Fruit fly (Drosophila melanogaster): ENCODE results near the gene SPH93.

Gene SPH93

dm6 chr2L:17465915-17466677 is 10.4 kb upstream of the SPH93 start:
- TF ChIP-seq noc (tag; optimal IDR thresholded peaks at IDR 0.05), result no peak

dm6 chr2L:17457944-17458343 is 2.2 kb upstream of the SPH93 start, which contains the start of gene CG18563:
TSS of gene CG18563 (minus strand) at chr2L:17458044.
- no peak for TF ChIP-seq noc (tag; optimal IDR thresholded peaks at IDR 0.05)

- no peak for TF ChIP-seq noc (tag; optimal IDR thresholded peaks at IDR 0.05)
Measured at dm6 chr2L:17452624-17453023, 3.1 kb downstream of the SPH93 start, which contains the start of gene CG5050. TSS of gene CG5050 (plus strand) at chr2L:17452924.

dm6 chr2L:17452084-17452483 is 3.6 kb downstream of the SPH93 start:
- TF ChIP-seq noc (tag; optimal IDR thresholded peaks at IDR 0.05), result no peak

dm6 chr2L:17450505-17451415 is 5.0 kb downstream of the SPH93 start:
- TF ChIP-seq noc (tag; optimal IDR thresholded peaks at IDR 0.05), result peak; percentile 84

dm6 chr2L:17449608-17450504 is 5.9 kb downstream of the SPH93 start, which contains the start of gene dl:
TSS of gene dl (minus strand) at chr2L:17450364.
- peak; percentile 16 for TF ChIP-seq noc (tag; optimal IDR thresholded peaks at IDR 0.05)

dm6 chr2L:17448435-17448834 is 7.3 kb downstream of the SPH93 start:
- TF ChIP-seq noc (tag; optimal IDR thresholded peaks at IDR 0.05), result no peak

- no peak for TF ChIP-seq noc (tag; optimal IDR thresholded peaks at IDR 0.05)
Measured at dm6 chr2L:17447071-17447470, 8.7 kb downstream of the SPH93 start.

- TF ChIP-seq noc (tag; optimal IDR thresholded peaks at IDR 0.05), result no peak
Measured at dm6 chr2L:17437594-17437993, 18.1 kb downstream of the SPH93 start.

dm6 chr2L:17436500-17436899 is 19.2 kb downstream of the SPH93 start, which contains the start of gene CG33928:
TSS of gene CG33928 (minus strand) at chr2L:17436600.
- TF ChIP-seq noc (tag; optimal IDR thresholded peaks at IDR 0.05), result no peak

- TF ChIP-seq noc (tag; optimal IDR thresholded peaks at IDR 0.05), result no peak
Measured at dm6 chr2L:17433030-17433912, 22.5 kb downstream of the SPH93 start, which contains the start of the genes Dif and CG5043. TSS of gene Dif (minus strand) at chr2L:17433161. TSS of gene CG5043 (plus strand) at chr2L:17433862.

dm6 chr2L:17431359-17431675 is 24.4 kb downstream of the SPH93 start:
- TF ChIP-seq noc (tag; optimal IDR thresholded peaks at IDR 0.05), result no peak

dm6 chr2L:17430602-17431358 is 24.9 kb downstream of the SPH93 start:
- peak; percentile 30 for TF ChIP-seq noc (tag; optimal IDR thresholded peaks at IDR 0.05)
